Worm (Caenorhabditis elegans) whole organism, midembryonic: ENCODE data around the gene K03A11.1.

Source experiments
- T22C8.4 ChIP-seq: fragments of 200-800 bp; sonication (Bioruptor generic); IDR thresholded peaks from 2 replicates; pipeline ENCODE4 v1.3.6; 2022; ENCODE audit warnings: missing genetic modification characterization, missing compliant biosample characterization
- cog-1 ChIP-seq: sonication (generic microtip); optimal IDR thresholded peaks from 2 replicates; lab custom pipeline; 2016; ENCODE audit warnings: missing genetic modification characterization, missing compliant biosample characterization
- flt-1 ChIP-seq: fragments of 200-800 bp; sonication (Bioruptor generic); IDR thresholded peaks from 2 replicates; pipeline ENCODE4 v1.3.6; 2022; ENCODE audit warnings: missing genetic modification characterization, missing compliant biosample characterization
- klf-2 ChIP-seq: fragments of 200-800 bp; sonication (Bioruptor generic); conservative IDR thresholded peaks from 2 replicates; pipeline ENCODE4 v1.3.6; 2022; ENCODE audit warnings: missing genetic modification reagents, missing genetic modification characterization, missing compliant biosample characterization
- med-1 ChIP-seq: sonication (generic microtip); optimal IDR thresholded peaks from 2 replicates; lab custom pipeline; 2017; ENCODE audit warnings: missing genetic modification characterization, mild to moderate bottlenecking, missing compliant biosample characterization, antibody characterized with exemption, missing genetic modification reagents; ENCODE audit not compliant: insufficient read depth
- ref-1 ChIP-seq: fragments of 200-800 bp; sonication (Bioruptor generic); conservative IDR thresholded peaks from 2 replicates; pipeline ENCODE4 v1.3.6; 2022; ENCODE audit warnings: missing genetic modification reagents, missing genetic modification characterization, missing compliant biosample characterization
- tab-1 ChIP-seq: fragments of 200-800 bp; sonication (Bioruptor generic); IDR thresholded peaks from 2 replicates; pipeline ENCODE4 v1.3.6; 2022; ENCODE audit warnings: missing genetic modification characterization, missing compliant biosample characterization
- ztf-23 ChIP-seq: fragments of 200-800 bp; sonication (Bioruptor generic); IDR thresholded peaks from 2 replicates; pipeline ENCODE4 v1.3.6; 2022; ENCODE audit warnings: missing genetic modification reagents, missing genetic modification characterization, missing compliant biosample characterization
- ztf-29 ChIP-seq: fragments of 200-800 bp; sonication (Bioruptor generic); IDR thresholded peaks from 2 replicates; pipeline ENCODE4 v1.3.6; 2022; ENCODE audit warnings: missing genetic modification reagents, missing genetic modification characterization, missing compliant biosample characterization

Gene K03A11.1

ce11 chrX:13082326-13082725 is 30.8 kb downstream of the K03A11.1 start, which contains the start of gene str-10:
str-10 (plus strand) TSS chrX:13082626.
- no peak for TF ChIP-seq klf-2 (GFP tag; lab: Robert Waterston, UW)
- TF ChIP-seq ztf-23 (GFP tag; lab: Robert Waterston, UW) = no peak
- TF ChIP-seq flt-1 = no peak
- TF ChIP-seq ref-1 (GFP tag; lab: Robert Waterston, UW) = no peak

ce11 chrX:13084273-13084672 is 32.8 kb downstream of the K03A11.1 start, which contains the start of gene R03G8.1:
R03G8.1 (plus strand) TSS chrX:13084573.
- TF ChIP-seq med-1 (GFP tag; lab: Kevin White, UChicago) = no peak

ce11 chrX:13088539-13088938 is 37.0 kb downstream of the K03A11.1 start:
- TF ChIP-seq ref-1 (GFP tag; lab: Robert Waterston, UW) (no peak), ztf-23 (GFP tag; lab: Robert Waterston, UW) (no peak)

ce11 chrX:13090665-13091064 is 39.2 kb downstream of the K03A11.1 start, which contains the start of gene R03G8.3:
R03G8.3 (plus strand) TSS chrX:13090965.
- TF ChIP-seq klf-2 (GFP tag; lab: Robert Waterston, UW) (no peak), cog-1 (tag; lab: Kevin White, UChicago) (no peak), flt-1 (no peak), ztf-29 (GFP tag; lab: Robert Waterston, UW) (no peak), T22C8.4 (GFP tag; lab: Robert Waterston, UW) (no peak), tab-1 (GFP tag; lab: Robert Waterston, UW) (no peak), med-1 (GFP tag; lab: Kevin White, UChicago) (no peak), ref-1 (GFP tag; lab: Robert Waterston, UW) (no peak), ztf-23 (GFP tag; lab: Robert Waterston, UW) (no peak)

ce11 chrX:13091199-13091598 is 39.7 kb downstream of the K03A11.1 start:
- TF ChIP-seq T22C8.4 (GFP tag; lab: Robert Waterston, UW) (no peak), ref-1 (GFP tag; lab: Robert Waterston, UW) (no peak), ztf-29 (GFP tag; lab: Robert Waterston, UW) (no peak), flt-1 (no peak), klf-2 (GFP tag; lab: Robert Waterston, UW) (no peak), cog-1 (tag; lab: Kevin White, UChicago) (no peak), med-1 (GFP tag; lab: Kevin White, UChicago) (no peak), ztf-23 (GFP tag; lab: Robert Waterston, UW) (no peak), tab-1 (GFP tag; lab: Robert Waterston, UW) (no peak)

ce11 chrX:13100410-13100809 is 48.9 kb downstream of the K03A11.1 start, which contains the start of gene R03G8.6:
R03G8.6 (minus strand) TSS chrX:13100510.
- no peak for TF ChIP-seq cog-1 (tag; lab: Kevin White, UChicago)
- TF ChIP-seq T22C8.4 (GFP tag; lab: Robert Waterston, UW) = no peak

- TF ChIP-seq tab-1 (GFP tag; lab: Robert Waterston, UW) (no peak), med-1 (GFP tag; lab: Kevin White, UChicago) (no peak), cog-1 (tag; lab: Kevin White, UChicago) (no peak), klf-2 (GFP tag; lab: Robert Waterston, UW) (no peak), ref-1 (GFP tag; lab: Robert Waterston, UW) (no peak), T22C8.4 (GFP tag; lab: Robert Waterston, UW) (no peak), ztf-29 (GFP tag; lab: Robert Waterston, UW) (no peak), ztf-23 (GFP tag; lab: Robert Waterston, UW) (no peak), flt-1 (no peak)
These were observed 51.3 kb downstream of the K03A11.1 start for ce11 chrX:13102838-13103237.

- TF ChIP-seq ztf-23 (GFP tag; lab: Robert Waterston, UW) (no peak; the same call in 1 of the 2 replicates), flt-1 (peak; percentile 65; the same call in 1 of the 2 replicates)
These were observed 53.5 kb downstream of the K03A11.1 start, which contains the start of gene F17H10.1 for ce11 chrX:13104966-13105365. F17H10.1 (plus strand) TSS chrX:13105241.
